Worm (Caenorhabditis elegans): ENCODE data around the gene tin-9.1.
A peak's percentile ranks its signal among the peaks of the same experiment; 100 is the strongest.

The tin-9.1 gene

DNA sequence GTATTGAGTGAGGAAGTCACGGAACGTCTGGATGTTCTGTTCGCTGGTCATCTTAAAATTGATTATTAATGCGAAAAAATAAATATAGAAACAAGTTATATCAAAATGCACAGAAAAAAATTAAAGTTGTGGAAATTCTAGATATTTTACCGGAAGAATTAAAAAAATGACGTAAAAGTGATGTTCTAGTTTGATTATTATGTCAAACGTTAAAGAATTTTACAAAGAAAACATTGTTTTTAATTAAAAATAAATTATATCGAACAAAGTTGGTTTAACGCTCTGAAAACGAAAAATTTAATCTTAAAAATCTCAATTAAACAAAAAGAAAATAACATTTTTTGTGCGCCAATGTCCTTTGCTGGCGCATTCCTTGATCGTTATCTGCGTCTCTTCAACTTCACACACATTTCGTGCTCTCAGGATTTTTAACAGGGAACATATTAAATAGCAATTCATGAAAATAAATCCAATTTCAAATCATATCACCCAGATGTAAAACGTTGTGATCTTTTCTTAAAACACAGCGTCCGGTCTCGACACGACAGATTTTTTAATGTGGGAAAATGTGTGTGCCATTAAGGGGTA is at the start of gene tin-9.1 (continued):
- TF ChIP-seq vab-15 (tag; optimal IDR thresholded peaks at IDR 0.05), result no peak
- no peak for TF ChIP-seq hlh-17 (GFP tag; optimal IDR thresholded peaks at IDR 0.05; ENCODE audit: borderline replicate concordance)
- peak; percentile 75 for TF ChIP-seq ceh-88 (GFP tag; IDR thresholded peaks at IDR 0.05)
- peak; percentile 83 for TF ChIP-seq rnt-1 (tag; optimal IDR thresholded peaks at IDR 0.05)
- TF ChIP-seq unc-98 (GFP tag; IDR thresholded peaks at IDR 0.05), result no peak
- peak; percentile 68 for TF ChIP-seq irx-1 (tag; optimal IDR thresholded peaks at IDR 0.05)
- TF ChIP-seq snu-23 (GFP tag; optimal IDR thresholded peaks at IDR 0.05), result peak; percentile 89
- TF ChIP-seq ama-1 (optimal IDR thresholded peaks at IDR 0.05), result peak; percentile 16
- TF ChIP-seq nhr-47 (tag; optimal IDR thresholded peaks at IDR 0.05), result peak; percentile 86
- TF ChIP-seq ceh-8 (GFP tag; optimal IDR thresholded peaks at IDR 0.05), result no peak
- peak; percentile 84 for TF ChIP-seq tbx-2 (tag; optimal IDR thresholded peaks at IDR 0.05)
- no peak for TF ChIP-seq Y116A8C.19 (tag; optimal IDR thresholded peaks at IDR 0.05; ENCODE audit: borderline replicate concordance)
- TF ChIP-seq blmp-1 (tag; optimal IDR thresholded peaks at IDR 0.05), result peak; percentile 76
- peak; percentile 68 for TF ChIP-seq fos-1 (tag; optimal IDR thresholded peaks at IDR 0.05)
- no peak for TF ChIP-seq nhr-84 (tag; optimal IDR thresholded peaks at IDR 0.05)
- peak; percentile 58 for TF ChIP-seq lin-15B (tag; optimal IDR thresholded peaks at IDR 0.05)
- no peak for TF ChIP-seq nhr-76 (tag; optimal IDR thresholded peaks at IDR 0.05)
- peak; percentile 85 for TF ChIP-seq dsc-1 (tag; optimal IDR thresholded peaks at IDR 0.05)
- peak; percentile 39 for TF ChIP-seq F16B12.6 (tag; optimal IDR thresholded peaks at IDR 0.05)
- no peak for TF ChIP-seq sptf-1 (tag; optimal IDR thresholded peaks at IDR 0.05)
- TF ChIP-seq unc-130 (tag; optimal IDR thresholded peaks at IDR 0.05), result peak; percentile 67
- TF ChIP-seq nhr-11 (tag; optimal IDR thresholded peaks at IDR 0.05), result peak; percentile 43
- peak; percentile 30 for TF ChIP-seq elt-2 (tag; optimal IDR thresholded peaks at IDR 0.05)
- peak; percentile 85 for TF ChIP-seq lin-13 (GFP tag; optimal IDR thresholded peaks at IDR 0.05)
- TF ChIP-seq grh-1 (GFP tag; IDR thresholded peaks at IDR 0.05), result peak; percentile 57; the same call in 1 of the 2 replicates
- peak; percentile 22; the same call in 1 of the 2 replicates for TF ChIP-seq mab-9 (GFP tag; IDR thresholded peaks at IDR 0.05)
- TF ChIP-seq snpc-4 (tag; optimal IDR thresholded peaks at IDR 0.05), result peak; percentile 80
- peak; percentile 84 for TF ChIP-seq xbp-1 (tag; optimal IDR thresholded peaks at IDR 0.05)
- peak; percentile 81 for TF ChIP-seq ztf-4 (tag; optimal IDR thresholded peaks at IDR 0.05)
- no peak for TF ChIP-seq pag-3 (tag; optimal IDR thresholded peaks at IDR 0.05; ENCODE audit: borderline replicate concordance, insufficient read depth)
- TF ChIP-seq pqm-1 (tag; optimal IDR thresholded peaks at IDR 0.05), result no peak
- peak; percentile 91 for TF ChIP-seq nhr-20 (tag; optimal IDR thresholded peaks at IDR 0.05)
- TF ChIP-seq mef-2 (tag; optimal IDR thresholded peaks at IDR 0.05), result peak; percentile 18

DNA sequence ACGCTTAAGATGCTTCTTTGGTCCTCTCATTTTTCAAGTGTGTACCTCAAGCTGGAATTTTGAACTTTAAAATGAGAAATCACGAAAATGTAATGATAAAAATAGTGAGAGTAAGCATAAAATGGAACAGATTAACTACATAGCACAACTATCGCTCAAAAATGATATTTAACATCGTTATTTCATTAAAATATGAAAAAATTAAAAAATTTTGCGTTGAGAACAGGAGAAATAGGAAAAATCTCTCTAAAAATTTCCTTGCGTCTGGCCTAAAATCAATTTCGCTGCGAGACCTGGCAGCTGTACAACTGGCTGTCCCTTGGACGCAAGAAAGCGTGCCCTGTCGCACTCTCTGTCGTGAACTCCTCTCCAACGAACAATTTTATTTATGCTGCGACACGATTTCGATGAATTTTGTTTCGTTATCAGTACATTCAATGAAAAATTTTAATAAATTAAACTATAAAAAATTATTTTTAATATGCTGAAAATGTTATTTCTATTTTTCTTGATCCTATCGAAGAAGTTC is 40.3 kb upstream of the tin-9.1 start, which contains the start of gene rps-4:
Gene rps-4 (minus strand): TSS at position 51 of the 529 bp plus-strand sequence.
- TF ChIP-seq lin-13 (GFP tag; optimal IDR thresholded peaks at IDR 0.05), result peak; percentile 86
- TF ChIP-seq ama-1 (optimal IDR thresholded peaks at IDR 0.05), result peak; percentile 19
- TF ChIP-seq jun-1 (tag; optimal IDR thresholded peaks at IDR 0.05), result peak; percentile 75
- peak; percentile 74 for TF ChIP-seq ceh-8 (GFP tag; optimal IDR thresholded peaks at IDR 0.05)
- peak; percentile 91 to 93 for TF ChIP-seq lin-35 (GFP tag; optimal IDR thresholded peaks at IDR 0.05)
- TF ChIP-seq pag-3 (tag; optimal IDR thresholded peaks at IDR 0.05; ENCODE audit: borderline replicate concordance, insufficient read depth), result no peak
- TF ChIP-seq nhr-28 (tag; optimal IDR thresholded peaks at IDR 0.05), result no peak
- peak; percentile 51 for TF ChIP-seq mef-2 (tag; optimal IDR thresholded peaks at IDR 0.05)
- no peak for TF ChIP-seq hlh-4 (tag; optimal IDR thresholded peaks at IDR 0.05)
- peak; percentile 65 for TF ChIP-seq F16B12.6 (tag; optimal IDR thresholded peaks at IDR 0.05)
- peak; percentile 88 to 91 for TF ChIP-seq efl-1 (optimal IDR thresholded peaks at IDR 0.05)
- peak; percentile 83 to 97 for TF ChIP-seq efl-1 (GFP tag; optimal IDR thresholded peaks at IDR 0.05 in 1 of 2)
- no peak for TF ChIP-seq Y116A8C.19 (tag; optimal IDR thresholded peaks at IDR 0.05; ENCODE audit: borderline replicate concordance)
- no peak for TF ChIP-seq egl-27 (tag; optimal IDR thresholded peaks at IDR 0.05)
- no peak for TF ChIP-seq hlh-17 (GFP tag; optimal IDR thresholded peaks at IDR 0.05; ENCODE audit: borderline replicate concordance)
- TF ChIP-seq nhr-20 (tag; optimal IDR thresholded peaks at IDR 0.05), result peak; percentile 93
- TF ChIP-seq zag-1 (tag; optimal IDR thresholded peaks at IDR 0.05), result no peak
- peak in 3 of 6 experiments; percentile 24 to 95 (median 72) for TF ChIP-seq elt-3 (tag; optimal IDR thresholded peaks at IDR 0.05)
- TF ChIP-seq vab-15 (tag; optimal IDR thresholded peaks at IDR 0.05), result no peak
- no peak for TF ChIP-seq ces-1 (GFP tag; optimal IDR thresholded peaks at IDR 0.05)
- TF ChIP-seq ceh-90 (tag; optimal IDR thresholded peaks at IDR 0.05), result peak; percentile 58
- TF ChIP-seq fkh-4 (tag; optimal IDR thresholded peaks at IDR 0.05; ENCODE audit: borderline replicate concordance), result peak; percentile 26
- TF ChIP-seq ceh-82 (tag; optimal IDR thresholded peaks at IDR 0.05), result peak; percentile 74 to 95 (median 74)
- no peak for TF ChIP-seq sptf-1 (tag; optimal IDR thresholded peaks at IDR 0.05)
- no peak for TF ChIP-seq unc-30 (tag; optimal IDR thresholded peaks at IDR 0.05)
- TF ChIP-seq C04F5.9 (tag; optimal IDR thresholded peaks at IDR 0.05), result peak; percentile 62
- peak in 1 of 2 experiments; percentile 74 for TF ChIP-seq ztf-11 (tag; optimal IDR thresholded peaks at IDR 0.05)
- no peak for TF ChIP-seq efl-3 (GFP tag; optimal IDR thresholded peaks at IDR 0.05)
